Fruit fly (Drosophila melanogaster) whole organism, embryonic: ENCODE measurements around the gene Hez.

ENCODE experiments used
- BEAF-32 ChIP-seq: fragments of 200-800 bp; sonication (Bioruptor generic); optimal IDR thresholded peaks from 3 replicates; lab custom pipeline; 2017; ENCODE audit warnings: missing biosample characterization, missing genetic modification characterization, mild to moderate bottlenecking, moderate library complexity, missing genetic modification reagents
- CG10431 ChIP-seq: fragments of 200-800 bp; sonication (Bioruptor generic); optimal IDR thresholded peaks from 3 replicates; lab custom pipeline; 2018; ENCODE audit warnings: missing biosample characterization, mild to moderate bottlenecking, missing genetic modification characterization
- CG10462 ChIP-seq: fragments of 200-800 bp; sonication (Bioruptor generic); optimal IDR thresholded peaks from 2 replicates; lab custom pipeline; 2016; ENCODE audit warnings: missing biosample characterization, missing genetic modification characterization
- CG10565 ChIP-seq: fragments of 200-800 bp; sonication (Bioruptor generic); optimal IDR thresholded peaks from 3 replicates; lab custom pipeline; 2016; ENCODE audit warnings: missing biosample characterization, mild to moderate bottlenecking, missing genetic modification characterization
- CG1233 ChIP-seq: fragments of 200-800 bp; sonication (Bioruptor generic); optimal IDR thresholded peaks from 4 replicates; lab custom pipeline; 2018; ENCODE audit warnings: missing biosample characterization, mild to moderate bottlenecking, missing genetic modification characterization
- CG12744 ChIP-seq: fragments of 200-800 bp; sonication (Bioruptor generic); optimal IDR thresholded peaks from 2 replicates; lab custom pipeline; 2016; ENCODE audit warnings: missing biosample characterization, missing genetic modification characterization
- CG13296 ChIP-seq: fragments of 200-800 bp; sonication (Bioruptor generic); optimal IDR thresholded peaks from 3 replicates; lab custom pipeline; 2018; ENCODE audit warnings: missing biosample characterization, mild to moderate bottlenecking, missing genetic modification characterization
- CG13424 ChIP-seq: fragments of 200-800 bp; sonication (Bioruptor generic); optimal IDR thresholded peaks from 2 replicates; lab custom pipeline; 2019; ENCODE audit warnings: missing biosample characterization, mild to moderate bottlenecking, missing genetic modification characterization, moderate library complexity
- CG15696 ChIP-seq: fragments of 200-800 bp; sonication (Bioruptor generic); optimal IDR thresholded peaks from 2 replicates; lab custom pipeline; 2019; ENCODE audit warnings: missing biosample characterization, mild to moderate bottlenecking, missing genetic modification characterization, moderate library complexity
- CG16863 ChIP-seq: fragments of 200-800 bp; sonication (Bioruptor generic); optimal IDR thresholded peaks from 3 replicates; lab custom pipeline; 2016; ENCODE audit warnings: missing biosample characterization, missing genetic modification characterization
- CG17802 ChIP-seq: fragments of 200-800 bp; sonication (Bioruptor generic); optimal IDR thresholded peaks from 2 replicates; lab custom pipeline; 2018; ENCODE audit warnings: missing biosample characterization, mild to moderate bottlenecking, missing genetic modification characterization, moderate library complexity
- CG2199 ChIP-seq: fragments of 200-800 bp; sonication (Bioruptor generic); IDR thresholded peaks from 3 replicates; pipeline ENCODE4 v1.3.6; 2022; ENCODE audit warnings: missing biosample characterization, missing genetic modification characterization
- CG2202 ChIP-seq: fragments of 200-800 bp; sonication (Bioruptor generic); optimal IDR thresholded peaks from 2 replicates; lab custom pipeline; 2018; ENCODE audit warnings: missing biosample characterization, mild to moderate bottlenecking, missing genetic modification characterization
- CG30403 ChIP-seq: fragments of 200-800 bp; sonication (Bioruptor generic); optimal IDR thresholded peaks from 3 replicates; lab custom pipeline; 2016; ENCODE audit warnings: missing biosample characterization, missing genetic modification characterization
- CG31441 ChIP-seq: fragments of 200-800 bp; sonication (Bioruptor generic); IDR thresholded peaks from 2 replicates; pipeline ENCODE4 v1.3.6; 2022; ENCODE audit warnings: missing biosample characterization, missing genetic modification characterization
- CG4360 ChIP-seq: fragments of 200-800 bp; sonication (Bioruptor generic); IDR thresholded peaks from 2 replicates; pipeline ENCODE4 v1.3.6; 2022; ENCODE audit warnings: missing biosample characterization, missing genetic modification characterization
- CG4617 ChIP-seq: fragments of 200-800 bp; sonication (Bioruptor generic); optimal IDR thresholded peaks from 3 replicates; lab custom pipeline; 2016; ENCODE audit warnings: missing biosample characterization, missing genetic modification characterization, borderline replicate concordance
- CG4854 ChIP-seq: fragments of 200-800 bp; sonication (Bioruptor generic); optimal IDR thresholded peaks from 2 replicates; lab custom pipeline; 2016; ENCODE audit warnings: missing biosample characterization, missing genetic modification characterization, inconsistent platforms
- CG7271 ChIP-seq: fragments of 200-800 bp; sonication (Bioruptor generic); optimal IDR thresholded peaks from 2 replicates; lab custom pipeline; 2018; ENCODE audit warnings: missing biosample characterization, mild to moderate bottlenecking, missing genetic modification characterization, moderate library complexity
- CG9797 ChIP-seq: fragments of 200-800 bp; sonication (Bioruptor generic); optimal IDR thresholded peaks from 3 replicates; lab custom pipeline; 2018; ENCODE audit warnings: missing biosample characterization, mild to moderate bottlenecking, missing genetic modification characterization
- Dfd ChIP-seq, 2 experiments: fragments of >200 bp; optimal IDR thresholded peaks; 2 replicates each; lab custom pipeline; 2017; ENCODE audit warnings: missing biosample characterization in 2 of 2, missing genetic modification characterization in 2 of 2
- Dip3 ChIP-seq: fragments of 200-800 bp; sonication (Bioruptor generic); optimal IDR thresholded peaks from 3 replicates; lab custom pipeline; 2016; ENCODE audit warnings: missing biosample characterization, missing genetic modification characterization
- Dref ChIP-seq: fragments of 200-800 bp; sonication (Bioruptor generic); IDR thresholded peaks from 2 replicates; pipeline ENCODE4 v1.3.6; 2022; ENCODE audit warnings: missing biosample characterization, missing genetic modification characterization
- E2f2 ChIP-seq: fragments of 200-800 bp; sonication (Bioruptor generic); IDR thresholded peaks from 2 replicates; pipeline ENCODE4 v1.3.6; 2022; ENCODE audit warnings: missing biosample characterization, missing genetic modification characterization
- Ets97D ChIP-seq: fragments of 200-800 bp; sonication (Bioruptor generic); optimal IDR thresholded peaks from 3 replicates; lab custom pipeline; 2016; ENCODE audit warnings: missing biosample characterization, missing genetic modification characterization
- Fer3 ChIP-seq: fragments of 200-800 bp; sonication (Bioruptor generic); optimal IDR thresholded peaks from 2 replicates; lab custom pipeline; 2018; ENCODE audit warnings: missing biosample characterization, mild to moderate bottlenecking, missing genetic modification characterization, moderate library complexity
- HmgD ChIP-seq: fragments of 200-800 bp; sonication (Bioruptor generic); optimal IDR thresholded peaks from 3 replicates; lab custom pipeline; 2016; ENCODE audit warnings: missing biosample characterization, missing genetic modification characterization
- Hr39 ChIP-seq: fragments of >200 bp; optimal IDR thresholded peaks from 2 replicates; lab custom pipeline; 2017
- Kr ChIP-seq: fragments of 200-800 bp; sonication (Bioruptor generic); optimal IDR thresholded peaks from 2 replicates; lab custom pipeline; 2017; ENCODE audit warnings: missing biosample characterization, mild to moderate bottlenecking, missing genetic modification characterization
- Mad ChIP-seq: fragments of 200-800 bp; sonication (Bioruptor generic); optimal IDR thresholded peaks from 2 replicates; lab custom pipeline; 2016; ENCODE audit warnings: missing biosample characterization, missing genetic modification characterization
- Med ChIP-seq: fragments of 200-800 bp; sonication (Bioruptor generic); peaks from one replicate; lab custom pipeline; 2016; ENCODE audit warnings: missing biosample characterization, missing genetic modification characterization, mild to moderate bottlenecking, inconsistent platforms, moderate library complexity
- Meics ChIP-seq: fragments of 200-800 bp; sonication (Bioruptor generic); optimal IDR thresholded peaks from 2 replicates; lab custom pipeline; 2017; ENCODE audit warnings: missing biosample characterization, mild to moderate bottlenecking, missing genetic modification characterization
- NfI ChIP-seq: fragments of 200-800 bp; sonication (Bioruptor generic); optimal IDR thresholded peaks from 3 replicates; lab custom pipeline; 2018; ENCODE audit warnings: missing biosample characterization, mild to moderate bottlenecking, missing genetic modification characterization, moderate library complexity
- Six4 ChIP-seq: fragments of 200-800 bp; sonication (Bioruptor generic); optimal IDR thresholded peaks from 2 replicates; lab custom pipeline; 2016; ENCODE audit warnings: missing biosample characterization, missing genetic modification characterization
- TFAM ChIP-seq: fragments of 200-800 bp; sonication (Bioruptor generic); optimal IDR thresholded peaks from 2 replicates; lab custom pipeline; 2017; ENCODE audit warnings: missing biosample characterization, missing genetic modification characterization, inconsistent platforms
- ci ChIP-seq: fragments of 200-800 bp; sonication (Bioruptor generic); IDR thresholded peaks from 3 replicates; pipeline ENCODE4 v1.3.6; 2022; ENCODE audit warnings: missing biosample characterization, missing genetic modification characterization
- crc ChIP-seq: fragments of 200-800 bp; sonication (Bioruptor generic); optimal IDR thresholded peaks from 2 replicates; lab custom pipeline; 2016; ENCODE audit warnings: missing biosample characterization, missing genetic modification characterization
- cwo ChIP-seq: fragments of 200-800 bp; sonication (Bioruptor generic); optimal IDR thresholded peaks from 3 replicates; lab custom pipeline; 2017; ENCODE audit warnings: missing biosample characterization, missing genetic modification characterization, mild to moderate bottlenecking, moderate library complexity, missing genetic modification reagents
- dpn ChIP-seq, 2 experiments: fragments of 200-800 bp; sonication (Bioruptor generic); optimal IDR thresholded peaks; 3 replicates each; lab custom pipeline; 2016; ENCODE audit warnings: missing biosample characterization in 2 of 2, missing genetic modification characterization in 2 of 2
- emc ChIP-seq: fragments of 200-800 bp; sonication (Bioruptor generic); optimal IDR thresholded peaks from 2 replicates; lab custom pipeline; 2016; ENCODE audit warnings: missing biosample characterization, missing genetic modification characterization
- en ChIP-seq: fragments of 200-800 bp; sonication (Bioruptor generic); optimal IDR thresholded peaks from 2 replicates; lab custom pipeline; 2016; ENCODE audit warnings: missing biosample characterization, missing genetic modification characterization
- fru ChIP-seq: fragments of >200 bp; optimal IDR thresholded peaks from 2 replicates; lab custom pipeline; 2017
- ftz-f1 ChIP-seq: fragments of 200-800 bp; sonication (Bioruptor generic); optimal IDR thresholded peaks from 2 replicates; lab custom pipeline; 2016; ENCODE audit warnings: missing biosample characterization, missing genetic modification characterization
- ind ChIP-seq: fragments of 200-800 bp; sonication (Bioruptor generic); optimal IDR thresholded peaks from 3 replicates; lab custom pipeline; 2016; ENCODE audit warnings: missing biosample characterization, missing genetic modification characterization
- insv ChIP-seq, 2 experiments: fragments of 200-800 bp; sonication (Bioruptor generic); optimal IDR thresholded peaks; 3 replicates each; lab custom pipeline; 2016 to 2018; ENCODE audit warnings: missing biosample characterization in 2 of 2, missing genetic modification characterization in 2 of 2
- lola ChIP-seq, 3 experiments: fragments of >200 bp in 2 of 3; fragments of 200-800 bp in 1 of 3; sonication (Bioruptor generic) in 1 of 3; optimal IDR thresholded peaks; 2 replicates each; lab custom pipeline; 2017 to 2019; ENCODE audit warnings: missing biosample characterization in 3 of 3, missing genetic modification characterization in 3 of 3, mild to moderate bottlenecking in 1 of 3, moderate library complexity in 1 of 3
- org-1 ChIP-seq: fragments of 200-800 bp; sonication (Bioruptor generic); optimal IDR thresholded peaks from 2 replicates; lab custom pipeline; 2017; ENCODE audit warnings: missing biosample characterization, missing genetic modification characterization
- sens-2 ChIP-seq: fragments of 200-800 bp; sonication (Bioruptor generic); IDR thresholded peaks from 2 replicates; pipeline ENCODE4 v1.3.6; 2022; ENCODE audit warnings: missing biosample characterization, missing genetic modification characterization
- slbo ChIP-seq: fragments of 200-800 bp; sonication (Bioruptor generic); IDR thresholded peaks from 2 replicates; pipeline ENCODE4 v1.3.6; 2022; ENCODE audit warnings: missing biosample characterization, missing genetic modification characterization
- zen2 ChIP-seq: fragments of 200-800 bp; sonication (Bioruptor generic); IDR thresholded peaks from 3 replicates; pipeline ENCODE4 v1.3.6; 2022; ENCODE audit warnings: missing biosample characterization, missing genetic modification characterization; ENCODE audit not compliant: partially characterized antibody
- zfh2 ChIP-seq: fragments of 200-800 bp; sonication (Bioruptor generic); optimal IDR thresholded peaks from 2 replicates; lab custom pipeline; 2016; ENCODE audit warnings: missing biosample characterization, missing genetic modification characterization

Gene Hez

DNA sequence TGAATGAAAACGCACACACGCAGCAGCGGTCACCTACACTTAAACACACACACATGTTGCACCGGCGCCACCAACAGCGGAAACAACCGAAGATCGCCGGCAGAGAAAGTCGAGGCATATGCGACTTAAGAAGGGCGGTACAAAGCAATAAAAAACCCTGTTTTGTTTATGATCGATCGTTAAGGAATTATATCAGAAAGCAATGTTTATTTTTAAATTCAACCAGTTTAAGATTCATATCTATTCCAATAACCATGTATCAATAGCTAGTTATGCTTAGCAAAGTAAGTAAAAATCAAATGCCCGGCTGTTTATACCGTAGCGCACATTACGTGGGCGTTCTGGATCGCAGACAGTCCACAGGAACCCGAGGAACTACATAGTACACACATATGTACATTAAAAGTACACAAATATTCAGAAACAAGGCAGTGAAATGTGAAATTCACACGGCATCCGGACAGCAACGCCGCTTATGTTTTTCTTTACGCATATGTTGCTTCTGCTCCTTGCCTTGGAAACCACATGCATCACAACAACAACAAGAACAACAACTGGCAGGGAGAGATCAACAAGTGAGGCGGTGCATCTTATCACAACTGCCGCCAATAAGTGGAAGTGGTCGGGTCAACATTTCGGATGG lies 38.6 kb downstream of the Hez start (continued):
- TF ChIP-seq zfh2 (GFP tag; lab: Kevin White, UChicago) (peak; percentile 89), Ets97D (GFP tag; lab: Kevin White, UChicago) (peak; percentile 88), CG9797 (GFP tag; lab: Kevin White, UChicago) (no peak), Hr39 (no peak), CG10462 (GFP tag; lab: Kevin White, UChicago) (peak; percentile 96), CG13296 (GFP tag; lab: Kevin White, UChicago) (peak; percentile 92), BEAF-32 (GFP tag; lab: Kevin White, UChicago) (no peak), CG12744 (GFP tag; lab: Kevin White, UChicago) (peak; percentile 94), CG15696 (tag; lab: Kevin White, UChicago) (peak; percentile 99), ind (GFP tag; lab: Kevin White, UChicago) (peak; percentile 98), org-1 (peak; percentile 98), en (GFP tag; lab: Kevin White, UChicago) (peak; percentile 96), CG31441 (GFP tag; lab: Robert Waterston, UW) (peak; percentile 69), CG13424 (tag; lab: Kevin White, UChicago) (peak; percentile 95), Dip3 (peak; percentile 91), Dfd (GFP tag; optimal IDR thresholded peaks at IDR 0.05; lab: Kevin White, UChicago) (no peak), E2f2 (GFP tag; lab: Robert Waterston, UW) (peak; percentile 77), dpn (GFP tag; optimal IDR thresholded peaks at IDR 0.05; lab: Kevin White, UChicago) (peak; percentile 96), lola (GFP tag; optimal IDR thresholded peaks at IDR 0.05; lab: Kevin White, UChicago) (peak in 1 of 3 experiments; percentile 99), CG10565 (peak; percentile 96), crc (peak; percentile 93), zen2 (GFP tag; lab: Robert Waterston, UW) (no peak), HmgD (GFP tag; lab: Kevin White, UChicago) (peak; percentile 95), CG4360 (GFP tag; lab: Robert Waterston, UW) (peak; percentile 96), CG30403 (GFP tag; lab: Kevin White, UChicago) (peak; percentile 97), CG10431 (GFP tag; lab: Kevin White, UChicago) (peak; percentile 90), ftz-f1 (GFP tag; lab: Kevin White, UChicago) (peak; percentile 38), Kr (GFP tag; lab: Kevin White, UChicago) (peak; percentile 77), CG1233 (GFP tag; lab: Kevin White, UChicago) (peak; percentile 94), CG4854 (GFP tag; lab: Kevin White, UChicago) (peak; percentile 94), NfI (GFP tag; lab: Kevin White, UChicago) (peak; percentile 89), cwo (GFP tag; lab: Kevin White, UChicago) (peak; percentile 90), Med (GFP tag; lab: Kevin White, UChicago) (peak; percentile 99), fru (lab: Kevin White, UChicago) (no peak), slbo (peak; percentile 94), CG2202 (tag; lab: Kevin White, UChicago) (peak; percentile 97), CG4617 (GFP tag; lab: Kevin White, UChicago) (peak; percentile 79), sens-2 (peak; percentile 98), Fer3 (tag; lab: Kevin White, UChicago) (peak; percentile 95), CG7271 (tag; lab: Kevin White, UChicago) (peak; percentile 91), Dref (GFP tag; lab: Robert Waterston, UW) (no peak), CG17802 (tag; lab: Kevin White, UChicago) (peak; percentile 90), Six4 (GFP tag; lab: Kevin White, UChicago) (peak; percentile 97), TFAM (GFP tag; lab: Kevin White, UChicago) (peak; percentile 94), Meics (GFP tag; lab: Kevin White, UChicago) (peak; percentile 92), Mad (GFP tag; lab: Kevin White, UChicago) (peak; percentile 97), ci (GFP tag; lab: Robert Waterston, UW) (peak; percentile 99), CG2199 (GFP tag; lab: Robert Waterston, UW) (peak; percentile 99), emc (GFP tag; lab: Kevin White, UChicago) (peak; percentile 83), CG16863 (GFP tag; lab: Kevin White, UChicago) (peak; percentile 97), insv (GFP tag; optimal IDR thresholded peaks at IDR 0.05; lab: Kevin White, UChicago) (peak; percentile 47 to 56)
